Fruit fly (Drosophila melanogaster) whole organism, embryonic: ENCODE data around the gene CG44405.

Experiments
- CG10147 ChIP-seq: fragments of 200-800 bp; sonication (Bioruptor generic); optimal IDR thresholded peaks from 2 replicates; lab custom pipeline; 2019; ENCODE audit warnings: missing biosample characterization, mild to moderate bottlenecking, missing genetic modification characterization, moderate library complexity
- CG10274 ChIP-seq: fragments of 200-800 bp; sonication (Bioruptor generic); optimal IDR thresholded peaks from 3 replicates; lab custom pipeline; 2017; ENCODE audit warnings: missing biosample characterization, mild to moderate bottlenecking, missing genetic modification characterization
- CG11456 ChIP-seq: fragments of 200-800 bp; sonication (Bioruptor generic); IDR thresholded peaks from 3 replicates; pipeline ENCODE4 v1.3.6; 2022; ENCODE audit warnings: missing biosample characterization, missing genetic modification characterization
- CG11696 ChIP-seq: fragments of 200-800 bp; sonication (Bioruptor generic); IDR thresholded peaks from 2 replicates; pipeline ENCODE4 v1.3.6; 2022; ENCODE audit warnings: missing biosample characterization, missing genetic modification characterization
- CG14710 ChIP-seq: fragments of 200-800 bp; sonication (Bioruptor generic); optimal IDR thresholded peaks from 3 replicates; lab custom pipeline; 2019; ENCODE audit warnings: missing biosample characterization, mild to moderate bottlenecking, missing genetic modification characterization, moderate library complexity
- CG15696 ChIP-seq: fragments of 200-800 bp; sonication (Bioruptor generic); optimal IDR thresholded peaks from 2 replicates; lab custom pipeline; 2019; ENCODE audit warnings: missing biosample characterization, mild to moderate bottlenecking, missing genetic modification characterization, moderate library complexity
- CG1603 ChIP-seq: fragments of 200-800 bp; sonication (Bioruptor generic); optimal IDR thresholded peaks from 2 replicates; lab custom pipeline; 2019; ENCODE audit warnings: missing biosample characterization, mild to moderate bottlenecking, missing genetic modification characterization, moderate library complexity
- CG16779 ChIP-seq: fragments of 200-800 bp; sonication (Bioruptor generic); IDR thresholded peaks from 2 replicates; pipeline ENCODE4 v1.3.6; 2022; ENCODE audit warnings: missing biosample characterization, missing genetic modification characterization
- CG16813 ChIP-seq: fragments of 200-800 bp; sonication (Bioruptor generic); IDR thresholded peaks from 3 replicates; pipeline ENCODE4 v1.3.6; 2022; ENCODE audit warnings: missing biosample characterization, missing genetic modification characterization; ENCODE audit not compliant: partially characterized antibody
- CG16863 ChIP-seq: fragments of 200-800 bp; sonication (Bioruptor generic); optimal IDR thresholded peaks from 3 replicates; lab custom pipeline; 2016; ENCODE audit warnings: missing biosample characterization, missing genetic modification characterization
- CG2712 ChIP-seq: fragments of 200-800 bp; optimal IDR thresholded peaks from 3 replicates; lab custom pipeline; 2019; ENCODE audit warnings: missing biosample characterization, mild to moderate bottlenecking, missing genetic modification characterization, moderate library complexity
- CG2875 ChIP-seq: fragments of 200-800 bp; sonication (Bioruptor generic); optimal IDR thresholded peaks from 2 replicates; lab custom pipeline; 2017; ENCODE audit warnings: missing biosample characterization, mild to moderate bottlenecking, missing genetic modification characterization, missing genetic modification reagents
- CG30020 ChIP-seq: fragments of 200-800 bp; optimal IDR thresholded peaks from 2 replicates; lab custom pipeline; 2019; ENCODE audit warnings: missing biosample characterization, mild to moderate bottlenecking, missing genetic modification characterization, moderate library complexity
- CG3065 ChIP-seq: fragments of 200-800 bp; sonication (Bioruptor generic); optimal IDR thresholded peaks from 2 replicates; lab custom pipeline; 2016; ENCODE audit warnings: missing biosample characterization, missing genetic modification characterization
- CG3163 ChIP-seq: fragments of 200-800 bp; sonication (Bioruptor generic); optimal IDR thresholded peaks from 3 replicates; lab custom pipeline; 2016; ENCODE audit warnings: missing biosample characterization, missing genetic modification characterization
- CG32532 ChIP-seq: fragments of 200-800 bp; sonication (Bioruptor generic); IDR thresholded peaks from 2 replicates; pipeline ENCODE4 v1.3.6; 2022; ENCODE audit warnings: missing biosample characterization, missing genetic modification characterization
- CG9437 ChIP-seq: fragments of 200-800 bp; sonication (Bioruptor generic); optimal IDR thresholded peaks from 2 replicates; lab custom pipeline; 2018; ENCODE audit warnings: missing biosample characterization, mild to moderate bottlenecking, missing genetic modification characterization
- CTCF ChIP-seq: fragments of 200-800 bp; sonication (Bioruptor generic); optimal IDR thresholded peaks from 2 replicates; lab custom pipeline; 2017; ENCODE audit warnings: missing biosample characterization, mild to moderate bottlenecking, missing genetic modification characterization, moderate library complexity
- D19A ChIP-seq: fragments of 200-800 bp; optimal IDR thresholded peaks from 3 replicates; lab custom pipeline; 2019; ENCODE audit warnings: missing biosample characterization, mild to moderate bottlenecking, missing genetic modification characterization, moderate library complexity
- Hr39 ChIP-seq: fragments of >200 bp; optimal IDR thresholded peaks from 2 replicates; lab custom pipeline; 2017
- Nf-YC ChIP-seq: fragments of 200-800 bp; optimal IDR thresholded peaks from 3 replicates; lab custom pipeline; 2019; ENCODE audit warnings: missing biosample characterization, mild to moderate bottlenecking, missing genetic modification characterization, moderate library complexity
- Oaz ChIP-seq: fragments of 200-800 bp; sonication (Bioruptor generic); IDR thresholded peaks from 2 replicates; pipeline ENCODE4 v1.3.6; 2022; ENCODE audit warnings: missing biosample characterization, missing genetic modification characterization
- Ravus ChIP-seq: fragments of 200-800 bp; sonication (Bioruptor generic); IDR thresholded peaks from 2 replicates; pipeline ENCODE4 v1.3.6; 2022; ENCODE audit warnings: missing biosample characterization, missing genetic modification characterization
- Sry-δ ChIP-seq: fragments of 200-800 bp; sonication (Bioruptor generic); optimal IDR thresholded peaks from 2 replicates; lab custom pipeline; 2016; ENCODE audit warnings: missing biosample characterization, missing genetic modification characterization
- ab ChIP-seq: fragments of 200-800 bp; sonication (Bioruptor generic); optimal IDR thresholded peaks from 2 replicates; lab custom pipeline; 2016; ENCODE audit warnings: missing biosample characterization, missing genetic modification characterization
- ac ChIP-seq: fragments of 200-800 bp; sonication (Bioruptor generic); optimal IDR thresholded peaks from 3 replicates; lab custom pipeline; 2017; ENCODE audit warnings: missing biosample characterization, mild to moderate bottlenecking, missing genetic modification characterization
- ash1 ChIP-seq: fragments of 200-800 bp; sonication (Bioruptor generic); optimal IDR thresholded peaks from 2 replicates; lab custom pipeline; 2018; ENCODE audit warnings: missing biosample characterization, mild to moderate bottlenecking, missing genetic modification characterization
- ato ChIP-seq: fragments of 200-800 bp; sonication (Bioruptor generic); IDR thresholded peaks from 2 replicates; pipeline ENCODE4 v1.3.6; 2022; ENCODE audit warnings: missing biosample characterization, missing genetic modification characterization; ENCODE audit not compliant: partially characterized antibody
- ci ChIP-seq: fragments of 200-800 bp; sonication (Bioruptor generic); IDR thresholded peaks from 3 replicates; pipeline ENCODE4 v1.3.6; 2022; ENCODE audit warnings: missing biosample characterization, missing genetic modification characterization
- disco-r ChIP-seq: fragments of 200-800 bp; sonication (Bioruptor generic); optimal IDR thresholded peaks from 2 replicates; lab custom pipeline; 2016; ENCODE audit warnings: missing biosample characterization, missing genetic modification characterization
- dmrt99B ChIP-seq: fragments of 200-800 bp; sonication (Bioruptor generic); optimal IDR thresholded peaks from 2 replicates; lab custom pipeline; 2018; ENCODE audit warnings: missing biosample characterization, mild to moderate bottlenecking, missing genetic modification characterization, moderate library complexity
- gfzf ChIP-seq: fragments of 200-800 bp; sonication (Bioruptor generic); optimal IDR thresholded peaks from 2 replicates; lab custom pipeline; 2016; ENCODE audit warnings: missing biosample characterization, mild to moderate bottlenecking, missing genetic modification characterization, moderate library complexity
- hb ChIP-seq: fragments of 200-800 bp; sonication (Bioruptor generic); IDR thresholded peaks from 3 replicates; pipeline ENCODE4 v1.3.6; 2022; ENCODE audit warnings: missing biosample characterization, missing genetic modification characterization; ENCODE audit not compliant: partially characterized antibody
- hbn ChIP-seq: fragments of 200-800 bp; sonication (Bioruptor generic); IDR thresholded peaks from 2 replicates; pipeline ENCODE4 v1.3.6; 2022; ENCODE audit warnings: missing biosample characterization, missing genetic modification characterization; ENCODE audit not compliant: partially characterized antibody
- inv ChIP-seq: fragments of 200-800 bp; sonication (Bioruptor generic); IDR thresholded peaks from 2 replicates; pipeline ENCODE4 v1.3.6; 2022; ENCODE audit warnings: missing biosample characterization, missing genetic modification characterization; ENCODE audit not compliant: partially characterized antibody
- lilli ChIP-seq: fragments of 200-800 bp; sonication (Bioruptor generic); optimal IDR thresholded peaks from 3 replicates; lab custom pipeline; 2016; ENCODE audit warnings: missing biosample characterization, missing genetic modification characterization
- luna ChIP-seq: fragments of 200-800 bp; sonication (Bioruptor generic); optimal IDR thresholded peaks from 2 replicates; lab custom pipeline; 2016; ENCODE audit warnings: missing biosample characterization, missing genetic modification characterization
- mam ChIP-seq: fragments of 200-800 bp; sonication (Bioruptor generic); optimal IDR thresholded peaks from 3 replicates; lab custom pipeline; 2016; ENCODE audit warnings: missing biosample characterization, missing genetic modification characterization
- nom ChIP-seq: fragments of 200-800 bp; sonication (Bioruptor generic); optimal IDR thresholded peaks from 2 replicates; lab custom pipeline; 2017; ENCODE audit warnings: missing biosample characterization, missing genetic modification characterization, mild to moderate bottlenecking, moderate library complexity, missing genetic modification reagents
- prd ChIP-seq, 3 experiments: fragments of >200 bp in 2 of 3; fragments of 200-800 bp in 1 of 3; sonication (Bioruptor generic) in 1 of 3; optimal IDR thresholded peaks in 2 of 3; IDR thresholded peaks in 1 of 3; 2 replicates in 2 of 3; 3 replicates in 1 of 3; pipeline versions ENCODE4 v1.3.6 to Lab custom; 2017 to 2022; ENCODE audit warnings: missing biosample characterization in 1 of 3, missing genetic modification characterization in 1 of 3
- repo ChIP-seq: fragments of 200-800 bp; sonication (Bioruptor generic); optimal IDR thresholded peaks from 2 replicates; lab custom pipeline; 2016; ENCODE audit warnings: missing biosample characterization, missing genetic modification characterization
- rib ChIP-seq: fragments of 200-800 bp; sonication (Bioruptor generic); IDR thresholded peaks from 2 replicates; pipeline ENCODE4 v1.3.6; 2022; ENCODE audit warnings: missing biosample characterization, missing genetic modification characterization
- salm ChIP-seq: fragments of 200-800 bp; sonication (Bioruptor generic); optimal IDR thresholded peaks from 2 replicates; lab custom pipeline; 2018; ENCODE audit warnings: missing biosample characterization, mild to moderate bottlenecking, missing genetic modification characterization
- sd ChIP-seq: fragments of 200-800 bp; sonication (Bioruptor generic); optimal IDR thresholded peaks from 3 replicates; lab custom pipeline; 2018; ENCODE audit warnings: missing biosample characterization, mild to moderate bottlenecking, missing genetic modification characterization, moderate library complexity
- shn ChIP-seq: fragments of 200-800 bp; sonication (Bioruptor generic); optimal IDR thresholded peaks from 3 replicates; lab custom pipeline; 2016; ENCODE audit warnings: missing biosample characterization, missing genetic modification characterization
- tll ChIP-seq, 2 experiments: fragments of 200-800 bp in 1 of 2; fragments of >200 bp in 1 of 2; sonication (Bioruptor generic) in 1 of 2; optimal IDR thresholded peaks; 2 replicates each; lab custom pipeline; 2017 to 2019; ENCODE audit warnings: missing biosample characterization in 2 of 2, missing genetic modification characterization in 2 of 2, mild to moderate bottlenecking in 1 of 2, moderate library complexity in 1 of 2
- tx ChIP-seq: fragments of 200-800 bp; sonication (Bioruptor generic); optimal IDR thresholded peaks from 2 replicates; lab custom pipeline; 2016; ENCODE audit warnings: missing biosample characterization, missing genetic modification characterization
- zen ChIP-seq: fragments of 200-800 bp; sonication (Bioruptor generic); optimal IDR thresholded peaks from 3 replicates; lab custom pipeline; 2018; ENCODE audit warnings: missing biosample characterization, mild to moderate bottlenecking, missing genetic modification characterization, moderate library complexity
- zen2 ChIP-seq: fragments of 200-800 bp; sonication (Bioruptor generic); IDR thresholded peaks from 3 replicates; pipeline ENCODE4 v1.3.6; 2022; ENCODE audit warnings: missing biosample characterization, missing genetic modification characterization; ENCODE audit not compliant: partially characterized antibody

The CG44405 gene

DNA sequence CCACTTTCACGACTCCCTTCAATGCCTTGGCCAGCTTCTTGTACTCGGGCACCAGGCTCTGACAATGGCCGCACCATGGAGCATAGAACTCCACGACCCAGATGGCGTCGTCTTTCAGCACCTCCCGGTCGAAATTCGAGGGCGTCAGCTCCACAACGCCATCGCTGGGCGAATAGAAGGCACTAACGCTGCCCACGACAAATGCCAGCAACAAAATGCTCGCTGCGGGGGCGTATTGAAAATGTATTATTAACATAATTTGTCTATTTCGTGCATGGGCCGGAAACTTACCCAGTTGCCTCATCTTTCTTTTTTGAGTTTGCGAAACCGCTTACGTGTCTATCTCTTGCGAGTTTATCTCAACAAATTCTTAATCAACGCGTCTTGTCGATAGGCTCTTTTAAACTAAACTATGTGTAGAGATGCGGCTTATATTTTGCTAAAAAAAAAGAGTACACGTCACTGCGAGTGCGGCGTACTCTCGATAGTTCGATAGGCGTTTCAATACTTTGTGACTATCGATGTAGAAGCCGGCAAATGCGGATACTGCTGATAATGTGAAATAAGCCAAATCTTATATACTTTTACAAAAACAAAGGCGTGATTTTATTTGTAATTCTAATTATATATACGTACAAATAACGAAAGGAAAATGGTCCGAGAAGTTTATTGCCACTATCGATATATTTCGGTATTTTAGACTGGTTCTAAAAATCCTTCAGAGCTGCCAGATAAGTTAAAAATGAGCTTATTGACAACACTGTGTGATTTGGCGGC lies 14.3 kb upstream of the CG44405 start, which contains the start of gene CaBP1 (continued):
- peak; percentile 19 for TF ChIP-seq CG10147 (GFP tag; lab: Kevin White, UChicago)
- no peak for TF ChIP-seq rib (GFP tag; lab: Robert Waterston, UW)
- no peak for TF ChIP-seq Oaz
- TF ChIP-seq ab (GFP tag; lab: Kevin White, UChicago): no peak
- TF ChIP-seq zen2: peak; percentile 93; the same call in 2 of the 3 replicates
- TF ChIP-seq CG1603 (tag; lab: Kevin White, UChicago): no peak
- TF ChIP-seq CTCF (GFP tag; lab: Kevin White, UChicago): peak; percentile 5
- no peak for TF ChIP-seq disco-r (GFP tag; lab: Kevin White, UChicago)
- no peak for TF ChIP-seq CG9437 (GFP tag; lab: Kevin White, UChicago)
- peak; percentile 81 for TF ChIP-seq ato
- no peak for TF ChIP-seq Ravus
- TF ChIP-seq CG14710: peak; percentile 59
- peak; percentile 40 for TF ChIP-seq CG30020 (tag; lab: Kevin White, UChicago)
- no peak for TF ChIP-seq D19A
- TF ChIP-seq ac (GFP tag; lab: Kevin White, UChicago): no peak
- TF ChIP-seq hbn (GFP tag; lab: Robert Waterston, UW): peak; percentile 98
- no peak for TF ChIP-seq salm (tag; lab: Kevin White, UChicago)
- peak; percentile 18 for TF ChIP-seq gfzf (GFP tag; lab: Kevin White, UChicago)

DNA sequence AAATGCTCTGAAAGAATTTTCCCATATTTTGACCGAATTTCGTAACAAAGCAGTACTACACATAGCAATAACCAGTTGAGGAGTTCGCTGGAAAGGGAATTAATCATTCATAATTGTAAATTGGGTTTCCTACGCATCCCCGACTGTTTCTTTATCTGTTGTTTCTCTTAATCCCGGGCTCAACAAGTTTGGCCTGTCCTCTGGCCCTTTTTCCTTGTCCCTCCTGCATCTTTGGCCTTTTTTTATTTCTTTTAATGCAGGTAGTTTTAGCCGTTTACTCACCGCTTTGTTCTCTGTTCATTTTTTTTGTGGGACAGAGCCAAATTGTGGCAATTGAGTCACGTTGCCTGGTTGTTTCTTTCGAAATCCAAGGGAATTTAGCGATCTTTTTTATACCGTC lies 11.6 kb upstream of the CG44405 start:
- TF ChIP-seq repo (GFP tag; lab: Kevin White, UChicago) (no peak), CG3065 (GFP tag; lab: Kevin White, UChicago) (no peak), inv (GFP tag; lab: Robert Waterston, UW) (no peak), Ravus (no peak), CG16779 (GFP tag; lab: Robert Waterston, UW) (no peak), D19A (no peak), prd (optimal IDR thresholded peaks at IDR 0.05; lab: Kevin White, UChicago) (no peak), prd (GFP tag; IDR thresholded peaks at IDR 0.05; lab: Robert Waterston, UW) (no peak), Sry-δ (no peak), CG15696 (tag; lab: Kevin White, UChicago) (no peak), CG2712 (no peak), ash1 (GFP tag; lab: Kevin White, UChicago) (no peak), shn (GFP tag; lab: Kevin White, UChicago) (no peak), mam (no peak), CG3163 (no peak), luna (GFP tag; lab: Kevin White, UChicago) (no peak), dmrt99B (tag; lab: Kevin White, UChicago) (no peak), CG16813 (GFP tag; lab: Robert Waterston, UW) (no peak), sd (tag; lab: Kevin White, UChicago) (no peak), rib (GFP tag; lab: Robert Waterston, UW) (0 out of 2 replicates have a peak, but pooled peaks have one; percentile 13), CG11696 (no peak), ci (GFP tag; lab: Robert Waterston, UW) (no peak), tx (GFP tag; lab: Kevin White, UChicago) (no peak), CG11456 (GFP tag; lab: Robert Waterston, UW) (no peak), Hr39 (no peak), nom (GFP tag; lab: Kevin White, UChicago) (peak; percentile 17), lilli (no peak), hb (GFP tag; lab: Robert Waterston, UW) (no peak), CG16863 (no peak), Nf-YC (no peak), CG2875 (GFP tag; lab: Kevin White, UChicago) (no peak), CG10274 (GFP tag; lab: Kevin White, UChicago) (no peak), tll (GFP tag; optimal IDR thresholded peaks at IDR 0.05; lab: Kevin White, UChicago) (peak in 1 of 2 experiments; percentile 32), zen (tag; lab: Kevin White, UChicago) (peak; percentile 17), CG32532 (no peak)
